Fruit fly (Drosophila melanogaster): Measurements from ENCODE around the gene Bx42.

dm6 chrX:9078263-9078662 is 28.1 kb downstream of the Bx42 start, which contains the start of gene CG44325:
- TF ChIP-seq Dfd (GFP tag; optimal IDR thresholded peaks at IDR 0.05) = no peak
- TF ChIP-seq Hnf4 (GFP tag; optimal IDR thresholded peaks at IDR 0.05) = no peak
- no peak for TF ChIP-seq GATAd (GFP tag; optimal IDR thresholded peaks at IDR 0.05)
- TF ChIP-seq Myc (optimal IDR thresholded peaks at IDR 0.05) = no peak
- peak; percentile 23 for TF ChIP-seq Jra (GFP tag; optimal IDR thresholded peaks at IDR 0.05)
- TF ChIP-seq woc (GFP tag; optimal IDR thresholded peaks at IDR 0.05) = no peak
- TF ChIP-seq CrebA (GFP tag; optimal IDR thresholded peaks at IDR 0.05; ENCODE audit: borderline replicate concordance) = no peak
- no peak for TF ChIP-seq jim (GFP tag; optimal IDR thresholded peaks at IDR 0.05)
- TF ChIP-seq Mio (GFP tag; optimal IDR thresholded peaks at IDR 0.05) = no peak
- peak; percentile 40 for TF ChIP-seq rgr (GFP tag; optimal IDR thresholded peaks at IDR 0.05)
- no peak for TF ChIP-seq OdsH (GFP tag; optimal IDR thresholded peaks at IDR 0.05)

All from whole organism, wandering third instar larva.